Comparison of ENCODE assay signal across 4 fruit fly cellular contexts in genomic region chr2L:139610-140009, dm6.
TF ChIP-seq lines count a peak whose summit lies in the region.

No protein-coding gene starts in this region.

- no peak for TF ChIP-seq CTCF in whole organism, embryonic (GFP tag; optimal IDR thresholded peaks at IDR 0.05; lab: Kevin White, UChicago)

TF ChIP-seq in whole organism, adult, 20 proteins besides CTCF, POLR2A, EP300 and RAD21:
- TF ChIP-seq CG14711 (tag; optimal IDR thresholded peaks at IDR 0.05; lab: Kevin White, UChicago): no peak
- peak; percentile 27 for TF ChIP-seq CG12768 (GFP tag; optimal IDR thresholded peaks at IDR 0.05; lab: Kevin White, UChicago)
- peak; percentile 37 for TF ChIP-seq cic (GFP tag; optimal IDR thresholded peaks at IDR 0.05; lab: Kevin White, UChicago)
TF ChIP-seq in whole organism, adult: peak in this region for 2.

TF ChIP-seq in whole organism, embryonic, 481 proteins besides CTCF, POLR2A, EP300 and RAD21 (continues in another document):
- TF ChIP-seq Med (GFP tag; lab: Kevin White, UChicago): peak; percentile 59
- TF ChIP-seq caup (GFP tag; optimal IDR thresholded peaks at IDR 0.05; lab: Kevin White, UChicago; ENCODE audit: severe bottlenecking): peak; percentile 24
- TF ChIP-seq corto (GFP tag; optimal IDR thresholded peaks at IDR 0.05; lab: Kevin White, UChicago): no peak
- TF ChIP-seq Spps (tag; optimal IDR thresholded peaks at IDR 0.05; lab: Kevin White, UChicago): no peak
- peak; percentile 79 for TF ChIP-seq CG34376 (GFP tag; optimal IDR thresholded peaks at IDR 0.05; lab: Kevin White, UChicago)
- peak; percentile 46; the same call in 1 of the 3 replicates for TF ChIP-seq ci (GFP tag; IDR thresholded peaks at IDR 0.05; lab: Robert Waterston, UW)
- peak in 1 of 2 experiments; percentile 82 for TF ChIP-seq Pdp1 (GFP tag; optimal IDR thresholded peaks at IDR 0.05; lab: Kevin White, UChicago)
- peak; percentile 72 for TF ChIP-seq exex (tag; optimal IDR thresholded peaks at IDR 0.05; lab: Kevin White, UChicago)
- no peak for TF ChIP-seq CG9609 (GFP tag; optimal IDR thresholded peaks at IDR 0.05; lab: Kevin White, UChicago)
- peak; percentile 94 for TF ChIP-seq sug (tag; optimal IDR thresholded peaks at IDR 0.05; lab: Kevin White, UChicago)
- peak; percentile 41 for TF ChIP-seq Hmr (GFP tag; optimal IDR thresholded peaks at IDR 0.05; lab: Kevin White, UChicago)
- no peak for TF ChIP-seq Trl (optimal IDR thresholded peaks at IDR 0.05; lab: Kevin White, UChicago)
- TF ChIP-seq Trl (GFP tag; optimal IDR thresholded peaks at IDR 0.05; lab: Kevin White, UChicago): no peak
- TF ChIP-seq Hey (tag; optimal IDR thresholded peaks at IDR 0.05; lab: Kevin White, UChicago): peak; percentile 40
- peak; percentile 19 for TF ChIP-seq Meics (GFP tag; optimal IDR thresholded peaks at IDR 0.05; lab: Kevin White, UChicago)
- TF ChIP-seq CG15514 (GFP tag; optimal IDR thresholded peaks at IDR 0.05; lab: Kevin White, UChicago): peak; percentile 23
- peak; percentile 7 for TF ChIP-seq lbe (GFP tag; optimal IDR thresholded peaks at IDR 0.05; lab: Kevin White, UChicago)
- peak; percentile 22 for TF ChIP-seq sens (GFP tag; lab: Kevin White, UChicago)
- no peak for TF ChIP-seq CG13123 (GFP tag; optimal IDR thresholded peaks at IDR 0.05; lab: Kevin White, UChicago)
- no peak for TF ChIP-seq CG5953 (GFP tag; IDR thresholded peaks at IDR 0.05; lab: Robert Waterston, UW)
- TF ChIP-seq Dbx (GFP tag; IDR thresholded peaks at IDR 0.05; lab: Robert Waterston, UW): no peak
- TF ChIP-seq br (optimal IDR thresholded peaks at IDR 0.05; lab: Kevin White, UChicago): no peak
- peak; percentile 40 for TF ChIP-seq CG13296 (GFP tag; optimal IDR thresholded peaks at IDR 0.05; lab: Kevin White, UChicago)
- TF ChIP-seq chinmo (GFP tag; IDR thresholded peaks at IDR 0.05; lab: Robert Waterston, UW; ENCODE audit: partially characterized antibody): 0 out of 4 replicates have a peak, but pooled peaks have one; percentile 25
- TF ChIP-seq CG18599 (GFP tag; optimal IDR thresholded peaks at IDR 0.05; lab: Kevin White, UChicago): peak; percentile 8
- no peak for TF ChIP-seq CG8290 (GFP tag; optimal IDR thresholded peaks at IDR 0.05; lab: Kevin White, UChicago)
- peak in 1 of 2 experiments; percentile 34 for TF ChIP-seq CG8290 (tag; optimal IDR thresholded peaks at IDR 0.05; lab: Kevin White, UChicago)
- TF ChIP-seq GATAe (GFP tag; conservative IDR thresholded peaks at IDR 0.05; lab: Robert Waterston, UW): 0 out of 2 replicates have a peak, but pooled peaks have one; percentile 26
- no peak for TF ChIP-seq Gug (GFP tag; IDR thresholded peaks at IDR 0.05; lab: Robert Waterston, UW)

TF ChIP-seq in whole organism, prepupa, 60 proteins besides CTCF, POLR2A, EP300 and RAD21:
- TF ChIP-seq pdm3 (GFP tag; optimal IDR thresholded peaks at IDR 0.05; lab: Kevin White, UChicago): no peak
- peak; percentile 21 for TF ChIP-seq Met (GFP tag; optimal IDR thresholded peaks at IDR 0.05; lab: Kevin White, UChicago)
- TF ChIP-seq Eip78C (GFP tag; lab: Kevin White, UChicago): peak; percentile 19
- peak; percentile 61 for TF ChIP-seq svp (GFP tag; lab: Kevin White, UChicago)
- TF ChIP-seq fkh (GFP tag; optimal IDR thresholded peaks at IDR 0.05; lab: Kevin White, UChicago): no peak
- TF ChIP-seq vri (GFP tag; optimal IDR thresholded peaks at IDR 0.05; lab: Kevin White, UChicago): peak; percentile 90
- peak; percentile 3 for TF ChIP-seq CG10631 (GFP tag; optimal IDR thresholded peaks at IDR 0.05; lab: Kevin White, UChicago)

TF ChIP-seq in whole organism, wandering third instar larva, 38 proteins besides CTCF, POLR2A, EP300 and RAD21:
- TF ChIP-seq Sp1 (GFP tag; optimal IDR thresholded peaks at IDR 0.05; lab: Kevin White, UChicago): no peak
- TF ChIP-seq CG32264 (GFP tag; optimal IDR thresholded peaks at IDR 0.05; lab: Kevin White, UChicago): no peak
- peak; percentile 16 for TF ChIP-seq h (GFP tag; optimal IDR thresholded peaks at IDR 0.05; lab: Kevin White, UChicago)
- no peak for TF ChIP-seq OdsH (GFP tag; optimal IDR thresholded peaks at IDR 0.05; lab: Kevin White, UChicago)
- TF ChIP-seq Rel (GFP tag; optimal IDR thresholded peaks at IDR 0.05; lab: Kevin White, UChicago): no peak
- TF ChIP-seq Rel (tag; optimal IDR thresholded peaks at IDR 0.05; lab: Kevin White, UChicago): peak; percentile 5
